Fruit fly (Drosophila melanogaster) whole organism, embryonic: ENCODE results near the gene Mpc1.

Source experiments
- Blimp-1 ChIP-seq: fragments of 200-800 bp; sonication (Bioruptor generic); optimal IDR thresholded peaks from 3 replicates; lab custom pipeline; 2018; ENCODE audit warnings: missing biosample characterization, missing genetic modification characterization, mild to moderate bottlenecking, moderate library complexity, missing genetic modification reagents
- CG11398 ChIP-seq: fragments of 200-800 bp; sonication (Bioruptor generic); optimal IDR thresholded peaks from 2 replicates; lab custom pipeline; 2016; ENCODE audit warnings: missing biosample characterization, missing genetic modification characterization
- CG11504 ChIP-seq: fragments of 200-800 bp; sonication (Bioruptor generic); optimal IDR thresholded peaks from 3 replicates; lab custom pipeline; 2019; ENCODE audit warnings: missing biosample characterization, mild to moderate bottlenecking, missing genetic modification characterization, moderate library complexity
- CG13424 ChIP-seq: fragments of 200-800 bp; sonication (Bioruptor generic); optimal IDR thresholded peaks from 2 replicates; lab custom pipeline; 2019; ENCODE audit warnings: missing biosample characterization, mild to moderate bottlenecking, missing genetic modification characterization, moderate library complexity
- CG14441 ChIP-seq: fragments of 200-800 bp; sonication (Bioruptor generic); IDR thresholded peaks from 2 replicates; pipeline ENCODE4 v1.3.6; 2022; ENCODE audit warnings: missing biosample characterization, missing genetic modification characterization
- CG15479 ChIP-seq: fragments of 200-800 bp; sonication (Bioruptor generic); optimal IDR thresholded peaks from 3 replicates; lab custom pipeline; 2019; ENCODE audit warnings: missing biosample characterization, mild to moderate bottlenecking, missing genetic modification characterization, moderate library complexity
- CG16815 ChIP-seq: fragments of 200-800 bp; sonication (Bioruptor generic); optimal IDR thresholded peaks from 3 replicates; lab custom pipeline; 2017; ENCODE audit warnings: missing biosample characterization, mild to moderate bottlenecking, missing genetic modification characterization
- CG17361 ChIP-seq: fragments of 200-800 bp; sonication (Bioruptor generic); IDR thresholded peaks from 3 replicates; pipeline ENCODE4 v1.3.6; 2022; ENCODE audit warnings: missing biosample characterization, missing genetic modification characterization
- CG17385 ChIP-seq: fragments of 200-800 bp; sonication (Bioruptor generic); optimal IDR thresholded peaks from 3 replicates; lab custom pipeline; 2018; ENCODE audit warnings: missing biosample characterization, mild to moderate bottlenecking, missing genetic modification characterization
- CG17912 ChIP-seq: fragments of 200-800 bp; sonication (Bioruptor generic); optimal IDR thresholded peaks from 2 replicates; lab custom pipeline; 2018; ENCODE audit warnings: missing biosample characterization, mild to moderate bottlenecking, missing genetic modification characterization
- CG34422 ChIP-seq: fragments of 200-800 bp; sonication (Bioruptor generic); IDR thresholded peaks from 3 replicates; pipeline ENCODE4 v1.3.6; 2022; ENCODE audit warnings: missing biosample characterization, missing genetic modification characterization
- CG3995 ChIP-seq: fragments of 200-800 bp; sonication (Bioruptor generic); optimal IDR thresholded peaks from 3 replicates; lab custom pipeline; 2016; ENCODE audit warnings: missing biosample characterization, missing genetic modification characterization
- CG4360 ChIP-seq: fragments of 200-800 bp; sonication (Bioruptor generic); IDR thresholded peaks from 2 replicates; pipeline ENCODE4 v1.3.6; 2022; ENCODE audit warnings: missing biosample characterization, missing genetic modification characterization
- CG6254 ChIP-seq: fragments of 200-800 bp; sonication (Bioruptor generic); optimal IDR thresholded peaks from 3 replicates; lab custom pipeline; 2017; ENCODE audit warnings: mild to moderate bottlenecking, missing biosample characterization, missing genetic modification reagents, missing genetic modification characterization
- CG6791 ChIP-seq: fragments of 200-800 bp; sonication (Bioruptor generic); IDR thresholded peaks from 3 replicates; pipeline ENCODE4 v1.3.6; 2022; ENCODE audit warnings: missing biosample characterization, missing genetic modification characterization; ENCODE audit not compliant: partially characterized antibody
- CG8089 ChIP-seq: fragments of 200-800 bp; sonication (Bioruptor generic); optimal IDR thresholded peaks from 3 replicates; lab custom pipeline; 2016; ENCODE audit warnings: missing biosample characterization, missing genetic modification characterization
- CG9876 ChIP-seq: fragments of 200-800 bp; sonication (Bioruptor generic); optimal IDR thresholded peaks from 2 replicates; lab custom pipeline; 2016; ENCODE audit warnings: missing biosample characterization, missing genetic modification characterization
- Hand ChIP-seq: fragments of 200-800 bp; sonication (Bioruptor generic); optimal IDR thresholded peaks from 2 replicates; lab custom pipeline; 2017; ENCODE audit warnings: mild to moderate bottlenecking, missing biosample characterization, missing genetic modification reagents, missing genetic modification characterization
- Nf-YC ChIP-seq: fragments of 200-800 bp; optimal IDR thresholded peaks from 3 replicates; lab custom pipeline; 2019; ENCODE audit warnings: missing biosample characterization, mild to moderate bottlenecking, missing genetic modification characterization, moderate library complexity
- Xrp1 ChIP-seq: fragments of 200-800 bp; sonication (Bioruptor generic); IDR thresholded peaks from 2 replicates; pipeline ENCODE4 v1.3.6; 2022; ENCODE audit warnings: missing biosample characterization, missing genetic modification characterization
- aop ChIP-seq: fragments of 200-800 bp; sonication (Bioruptor generic); IDR thresholded peaks from 2 replicates; pipeline ENCODE4 v1.3.6; 2022; ENCODE audit warnings: missing biosample characterization, missing genetic modification characterization
- ara ChIP-seq: fragments of 200-800 bp; sonication (Bioruptor generic); IDR thresholded peaks from 2 replicates; pipeline ENCODE4 v1.3.6; 2022; ENCODE audit warnings: missing biosample characterization, missing genetic modification characterization
- ash1 ChIP-seq: fragments of 200-800 bp; sonication (Bioruptor generic); optimal IDR thresholded peaks from 2 replicates; lab custom pipeline; 2018; ENCODE audit warnings: missing biosample characterization, mild to moderate bottlenecking, missing genetic modification characterization
- ato ChIP-seq: fragments of 200-800 bp; sonication (Bioruptor generic); IDR thresholded peaks from 2 replicates; pipeline ENCODE4 v1.3.6; 2022; ENCODE audit warnings: missing biosample characterization, missing genetic modification characterization; ENCODE audit not compliant: partially characterized antibody
- az2 ChIP-seq: fragments of 200-800 bp; sonication (Bioruptor generic); optimal IDR thresholded peaks from 3 replicates; lab custom pipeline; 2016; ENCODE audit warnings: missing biosample characterization, missing genetic modification characterization
- bigmax ChIP-seq: fragments of 200-800 bp; sonication (Bioruptor generic); optimal IDR thresholded peaks from 2 replicates; lab custom pipeline; 2018; ENCODE audit warnings: missing biosample characterization, mild to moderate bottlenecking, missing genetic modification characterization
- cg ChIP-seq: fragments of 200-800 bp; sonication (Bioruptor generic); optimal IDR thresholded peaks from 3 replicates; lab custom pipeline; 2019; ENCODE audit warnings: missing biosample characterization, mild to moderate bottlenecking, missing genetic modification characterization, moderate library complexity
- crol ChIP-seq: fragments of 200-800 bp; sonication (Bioruptor generic); IDR thresholded peaks from 2 replicates; pipeline ENCODE4 v1.3.6; 2022; ENCODE audit warnings: missing biosample characterization, missing genetic modification characterization
- da ChIP-seq: fragments of 200-800 bp; sonication (Bioruptor generic); optimal IDR thresholded peaks from 2 replicates; lab custom pipeline; 2016; ENCODE audit warnings: missing biosample characterization, missing genetic modification characterization
- gcm2 ChIP-seq: fragments of 200-800 bp; sonication (Bioruptor generic); optimal IDR thresholded peaks from 2 replicates; lab custom pipeline; 2016; ENCODE audit warnings: missing biosample characterization, missing genetic modification characterization
- insv ChIP-seq, 2 experiments: fragments of 200-800 bp; sonication (Bioruptor generic); optimal IDR thresholded peaks; 3 replicates each; lab custom pipeline; 2016 to 2018; ENCODE audit warnings: missing biosample characterization in 2 of 2, missing genetic modification characterization in 2 of 2
- kay ChIP-seq: fragments of 200-800 bp; sonication (Bioruptor generic); optimal IDR thresholded peaks from 2 replicates; lab custom pipeline; 2016; ENCODE audit warnings: missing biosample characterization, missing genetic modification characterization
- mirr ChIP-seq: fragments of 200-800 bp; sonication (Bioruptor generic); optimal IDR thresholded peaks from 3 replicates; lab custom pipeline; 2018; ENCODE audit warnings: missing biosample characterization, mild to moderate bottlenecking, missing genetic modification characterization
- p53 ChIP-seq: fragments of 200-800 bp; sonication (Bioruptor generic); optimal IDR thresholded peaks from 2 replicates; lab custom pipeline; 2016; ENCODE audit warnings: missing biosample characterization, missing genetic modification characterization
- pb ChIP-seq: fragments of 200-800 bp; sonication (Bioruptor generic); optimal IDR thresholded peaks from 3 replicates; lab custom pipeline; 2016; ENCODE audit warnings: missing biosample characterization, missing genetic modification characterization
- pfk ChIP-seq: fragments of 200-800 bp; sonication (Bioruptor generic); optimal IDR thresholded peaks from 2 replicates; lab custom pipeline; 2018; ENCODE audit warnings: missing biosample characterization, mild to moderate bottlenecking, missing genetic modification characterization, moderate library complexity
- pho ChIP-seq: fragments of 200-800 bp; sonication (Bioruptor generic); optimal IDR thresholded peaks from 2 replicates; lab custom pipeline; 2016; ENCODE audit warnings: missing biosample characterization, missing genetic modification characterization
- sens ChIP-seq: fragments of 200-800 bp; sonication (Bioruptor generic); peaks from one replicate; lab custom pipeline; 2016; ENCODE audit warnings: missing biosample characterization, missing genetic modification characterization
- shn ChIP-seq: fragments of 200-800 bp; sonication (Bioruptor generic); optimal IDR thresholded peaks from 3 replicates; lab custom pipeline; 2016; ENCODE audit warnings: missing biosample characterization, missing genetic modification characterization
- sqz ChIP-seq: fragments of 200-800 bp; sonication (Bioruptor generic); optimal IDR thresholded peaks from 3 replicates; lab custom pipeline; 2018; ENCODE audit warnings: missing biosample characterization, mild to moderate bottlenecking, missing genetic modification characterization
- twi ChIP-seq: fragments of 200-800 bp; optimal IDR thresholded peaks from 2 replicates; lab custom pipeline; 2019; ENCODE audit warnings: missing biosample characterization, mild to moderate bottlenecking, missing genetic modification characterization, moderate library complexity
- z ChIP-seq: fragments of 200-800 bp; sonication (Bioruptor generic); IDR thresholded peaks from 3 replicates; pipeline ENCODE4 v1.3.6; 2022; ENCODE audit warnings: missing biosample characterization, missing genetic modification characterization

The Mpc1 gene

DNA sequence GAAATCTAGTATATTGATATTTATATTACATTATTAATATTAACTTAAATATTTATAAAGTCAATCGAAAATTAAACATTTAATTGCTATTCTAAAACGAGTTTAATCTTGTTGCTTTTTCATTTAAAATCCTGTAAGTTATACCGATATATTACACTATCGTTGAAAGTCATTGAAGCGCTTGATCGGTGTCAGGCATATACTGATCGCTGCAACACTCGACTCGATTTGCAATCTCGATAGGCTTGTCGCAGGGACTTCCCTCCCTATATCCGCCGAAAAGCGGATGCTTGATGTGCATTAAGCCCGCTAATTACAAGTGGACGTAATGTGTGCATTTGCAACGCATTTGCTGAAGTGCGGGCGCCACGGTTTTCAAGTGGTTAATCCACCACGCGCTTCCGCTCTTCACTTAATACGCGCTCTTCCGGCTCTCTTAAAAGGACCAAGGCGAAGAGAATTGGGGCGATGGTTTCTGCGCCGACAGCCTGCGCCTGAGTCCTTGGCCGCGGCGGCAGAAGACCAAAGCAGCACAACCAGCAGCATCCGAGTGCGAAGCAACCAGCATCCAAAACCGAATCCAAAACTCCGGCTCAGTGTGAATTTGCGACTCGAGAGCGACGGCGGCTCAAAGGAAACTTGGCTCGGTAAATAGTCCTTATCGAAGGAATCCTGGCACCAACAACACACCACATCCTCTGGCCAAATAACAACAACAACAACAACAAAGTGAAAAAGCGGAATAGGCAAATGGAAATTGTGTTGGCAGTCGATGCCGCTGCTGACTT is 653 bp upstream of the Mpc1 start, which contains the start of gene CG42613 (continued):
- TF ChIP-seq CG13424 (tag; lab: Kevin White, UChicago) (no peak), CG8089 (peak; percentile 78), CG9876 (peak; percentile 19), pfk (GFP tag; lab: Kevin White, UChicago) (peak; percentile 7), CG34422 (GFP tag; lab: Robert Waterston, UW) (peak; percentile 56; the same call in 2 of the 3 replicates)
- TF ChIP-seq, all 482 proteins: peak for 326

DNA sequence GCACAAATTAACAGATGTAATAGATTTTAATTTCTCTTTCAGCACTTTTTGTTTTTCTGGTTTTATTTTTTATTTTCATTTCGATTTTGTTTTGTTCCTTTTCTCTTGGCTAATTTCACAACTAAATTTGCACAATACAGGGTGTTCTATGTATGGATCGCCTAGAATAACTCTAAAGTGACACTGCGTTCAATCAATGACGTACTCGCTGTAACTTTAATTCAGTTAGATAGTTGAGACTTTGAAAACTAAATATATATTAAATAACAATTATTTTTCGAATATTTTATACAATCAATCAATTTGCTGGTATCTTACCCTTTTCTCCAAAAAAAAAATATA is 3.9 kb downstream of the Mpc1 start:
- TF ChIP-seq CG6254 (GFP tag; lab: Kevin White, UChicago) (peak; percentile 94), insv (GFP tag; optimal IDR thresholded peaks at IDR 0.05; lab: Kevin White, UChicago) (no peak)
- TF ChIP-seq, all 482 proteins: peak for 1

DNA sequence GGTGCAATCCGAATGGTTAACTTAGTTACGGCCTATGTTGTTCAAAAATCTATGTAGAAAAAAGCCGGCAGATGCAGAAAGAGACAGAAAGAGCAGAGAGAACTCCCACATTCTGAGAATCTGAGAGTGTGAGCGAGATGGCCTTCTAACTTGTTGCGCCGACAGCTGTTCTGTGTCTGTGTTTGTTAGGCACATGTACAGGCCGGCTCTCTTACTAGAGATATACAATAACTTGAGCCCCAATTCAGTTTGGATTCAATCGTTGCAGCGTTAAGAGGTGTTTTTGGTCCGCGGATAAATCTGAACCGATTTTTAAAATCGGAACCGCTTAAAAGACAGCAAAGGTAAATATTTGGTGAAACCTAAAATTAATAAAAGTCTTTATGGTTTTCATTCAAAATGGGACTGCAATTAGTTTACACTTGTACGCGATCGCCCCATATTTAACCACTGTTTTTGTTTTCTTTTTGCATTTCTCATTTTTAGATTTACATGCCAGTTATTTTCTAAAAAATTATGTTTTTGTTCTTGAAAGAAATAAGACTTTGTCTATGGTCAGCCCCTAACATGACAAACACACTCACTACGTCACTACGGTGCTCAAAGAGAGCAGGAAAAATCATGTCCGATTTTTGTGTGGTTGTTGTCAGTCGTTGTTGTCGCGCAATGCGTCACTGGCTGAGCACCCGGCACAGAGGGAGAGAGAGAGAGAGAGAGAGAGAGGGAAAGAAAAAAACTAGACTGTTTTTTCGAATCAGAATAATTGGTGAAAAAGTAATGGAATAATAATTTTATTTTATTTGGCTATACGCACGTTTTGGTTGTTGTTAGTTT is 4.4 kb downstream of the Mpc1 start:
- TF ChIP-seq CG14441 (no peak), mirr (GFP tag; lab: Kevin White, UChicago) (no peak), CG17912 (GFP tag; lab: Kevin White, UChicago) (no peak), da (GFP tag; lab: Kevin White, UChicago) (peak; percentile 50), p53 (peak; percentile 100), ara (GFP tag; lab: Robert Waterston, UW) (no peak), gcm2 (GFP tag; lab: Kevin White, UChicago) (no peak), CG34422 (GFP tag; lab: Robert Waterston, UW) (peak; percentile 64; the same call in 1 of the 3 replicates), CG17361 (GFP tag; lab: Robert Waterston, UW) (no peak), CG3995 (GFP tag; lab: Kevin White, UChicago) (no peak), sqz (GFP tag; lab: Kevin White, UChicago) (peak; percentile 67), Blimp-1 (GFP tag; lab: Kevin White, UChicago) (no peak), crol (GFP tag; lab: Robert Waterston, UW) (0 out of 2 replicates have a peak, but pooled peaks have one; percentile 11), ato (0 out of 2 replicates have a peak, but pooled peaks have one; percentile 9), cg (peak; percentile 79), bigmax (peak; percentile 14), z (GFP tag; lab: Robert Waterston, UW) (peak; percentile 39; the same call in 1 of the 3 replicates), CG13424 (tag; lab: Kevin White, UChicago) (no peak), shn (peak; percentile 10), kay (peak; percentile 68), Nf-YC (tag; lab: Kevin White, UChicago) (peak; percentile 78), CG4360 (GFP tag; lab: Robert Waterston, UW) (peak; percentile 96), az2 (no peak), CG6791 (peak; percentile 39; the same call in 1 of the 3 replicates), Hand (no peak), aop (GFP tag; lab: Robert Waterston, UW) (0 out of 2 replicates have a peak, but pooled peaks have one; percentile 6), pb (GFP tag; lab: Kevin White, UChicago) (no peak), twi (tag; lab: Kevin White, UChicago) (peak; percentile 13), CG11504 (tag; lab: Kevin White, UChicago) (peak; percentile 26), CG17385 (GFP tag; lab: Kevin White, UChicago) (no peak), ash1 (no peak), sens (GFP tag; lab: Kevin White, UChicago) (peak; percentile 92), Xrp1 (GFP tag; lab: Robert Waterston, UW) (0 out of 2 replicates have a peak, but pooled peaks have one; percentile 5), insv (GFP tag; optimal IDR thresholded peaks at IDR 0.05; lab: Kevin White, UChicago) (peak in 1 of 2 experiments; percentile 50), CG16815 (GFP tag; lab: Kevin White, UChicago) (no peak), CG15479 (peak; percentile 24), CG11398 (GFP tag; lab: Kevin White, UChicago) (no peak), pho (no peak)
